Fruit fly (Drosophila melanogaster) whole organism, embryonic: ENCODE results near the gene Mst85C.

ENCODE experiments used
- ATbp ChIP-seq: fragments of 200-800 bp; sonication (Bioruptor generic); optimal IDR thresholded peaks from 2 replicates; lab custom pipeline; 2017; ENCODE audit warnings: missing biosample characterization, mild to moderate bottlenecking, missing genetic modification characterization, missing genetic modification reagents
- Bgb ChIP-seq: fragments of 200-800 bp; sonication (Bioruptor generic); IDR thresholded peaks from 2 replicates; pipeline ENCODE4 v1.3.6; 2022; ENCODE audit warnings: missing biosample characterization, missing genetic modification characterization; ENCODE audit not compliant: partially characterized antibody
- CG14014 ChIP-seq: fragments of 200-800 bp; sonication (Bioruptor generic); IDR thresholded peaks from 2 replicates; pipeline ENCODE4 v1.3.6; 2022; ENCODE audit warnings: missing biosample characterization, missing genetic modification characterization
- CG14441 ChIP-seq: fragments of 200-800 bp; sonication (Bioruptor generic); IDR thresholded peaks from 2 replicates; pipeline ENCODE4 v1.3.6; 2022; ENCODE audit warnings: missing biosample characterization, missing genetic modification characterization
- CG14860 ChIP-seq: fragments of 200-800 bp; sonication (Bioruptor generic); IDR thresholded peaks from 3 replicates; pipeline ENCODE4 v1.3.6; 2022; ENCODE audit warnings: missing biosample characterization, missing genetic modification characterization; ENCODE audit not compliant: partially characterized antibody
- CG15696 ChIP-seq: fragments of 200-800 bp; sonication (Bioruptor generic); optimal IDR thresholded peaks from 2 replicates; lab custom pipeline; 2019; ENCODE audit warnings: missing biosample characterization, mild to moderate bottlenecking, missing genetic modification characterization, moderate library complexity
- CG17359 ChIP-seq: fragments of 200-800 bp; sonication (Bioruptor generic); optimal IDR thresholded peaks from 3 replicates; lab custom pipeline; 2018; ENCODE audit warnings: missing biosample characterization, mild to moderate bottlenecking, missing genetic modification characterization, moderate library complexity
- CG2199 ChIP-seq: fragments of 200-800 bp; sonication (Bioruptor generic); IDR thresholded peaks from 3 replicates; pipeline ENCODE4 v1.3.6; 2022; ENCODE audit warnings: missing biosample characterization, missing genetic modification characterization
- CG3065 ChIP-seq: fragments of 200-800 bp; sonication (Bioruptor generic); optimal IDR thresholded peaks from 2 replicates; lab custom pipeline; 2016; ENCODE audit warnings: missing biosample characterization, missing genetic modification characterization
- CG32772 ChIP-seq: fragments of 200-800 bp; sonication (Bioruptor generic); IDR thresholded peaks from 2 replicates; pipeline ENCODE4 v1.3.6; 2022; ENCODE audit warnings: missing biosample characterization, missing genetic modification characterization
- CG4617 ChIP-seq: fragments of 200-800 bp; sonication (Bioruptor generic); optimal IDR thresholded peaks from 3 replicates; lab custom pipeline; 2016; ENCODE audit warnings: missing biosample characterization, missing genetic modification characterization, borderline replicate concordance
- CG4730 ChIP-seq: fragments of 200-800 bp; sonication (Bioruptor generic); IDR thresholded peaks from 2 replicates; pipeline ENCODE4 v1.3.6; 2022; ENCODE audit warnings: missing biosample characterization, missing genetic modification characterization
- CG6791 ChIP-seq: fragments of 200-800 bp; sonication (Bioruptor generic); IDR thresholded peaks from 3 replicates; pipeline ENCODE4 v1.3.6; 2022; ENCODE audit warnings: missing biosample characterization, missing genetic modification characterization; ENCODE audit not compliant: partially characterized antibody
- CG7786 ChIP-seq: fragments of 200-800 bp; sonication (Bioruptor generic); optimal IDR thresholded peaks from 2 replicates; lab custom pipeline; 2016; ENCODE audit warnings: missing biosample characterization, missing genetic modification characterization
- CG9215 ChIP-seq: fragments of 200-800 bp; sonication (Bioruptor generic); IDR thresholded peaks from 2 replicates; pipeline ENCODE4 v1.3.6; 2022; ENCODE audit warnings: missing biosample characterization, missing genetic modification characterization
- CG9797 ChIP-seq: fragments of 200-800 bp; sonication (Bioruptor generic); optimal IDR thresholded peaks from 3 replicates; lab custom pipeline; 2018; ENCODE audit warnings: missing biosample characterization, mild to moderate bottlenecking, missing genetic modification characterization
- CTCF ChIP-seq: fragments of 200-800 bp; sonication (Bioruptor generic); optimal IDR thresholded peaks from 2 replicates; lab custom pipeline; 2017; ENCODE audit warnings: missing biosample characterization, mild to moderate bottlenecking, missing genetic modification characterization, moderate library complexity
- Chrac-16 ChIP-seq: fragments of 200-800 bp; sonication (Bioruptor generic); optimal IDR thresholded peaks from 3 replicates; lab custom pipeline; 2016; ENCODE audit warnings: missing biosample characterization, missing genetic modification characterization
- Dbx ChIP-seq: fragments of 200-800 bp; sonication (Bioruptor generic); IDR thresholded peaks from 3 replicates; pipeline ENCODE4 v1.3.6; 2022; ENCODE audit warnings: missing biosample characterization, missing genetic modification characterization
- E2f1 ChIP-seq: fragments of 200-800 bp; sonication (Bioruptor generic); IDR thresholded peaks from 2 replicates; pipeline ENCODE4 v1.3.6; 2022; ENCODE audit warnings: missing biosample characterization, missing genetic modification characterization
- Ets65A ChIP-seq: fragments of 200-800 bp; sonication (Bioruptor generic); peaks from one replicate; lab custom pipeline; 2016; ENCODE audit warnings: missing biosample characterization, missing genetic modification characterization
- Fer2 ChIP-seq: fragments of 200-800 bp; sonication (Bioruptor generic); optimal IDR thresholded peaks from 2 replicates; lab custom pipeline; 2018; ENCODE audit warnings: missing biosample characterization, mild to moderate bottlenecking, missing genetic modification characterization, moderate library complexity
- HLH4C ChIP-seq: fragments of 200-800 bp; sonication (Bioruptor generic); IDR thresholded peaks from 3 replicates; pipeline ENCODE4 v1.3.6; 2022; ENCODE audit warnings: missing biosample characterization, missing genetic modification characterization; ENCODE audit not compliant: partially characterized antibody
- Hsf ChIP-seq: fragments of 200-800 bp; sonication (Bioruptor generic); optimal IDR thresholded peaks from 3 replicates; lab custom pipeline; 2016; ENCODE audit warnings: missing biosample characterization, missing genetic modification characterization
- Med ChIP-seq: fragments of 200-800 bp; sonication (Bioruptor generic); peaks from one replicate; lab custom pipeline; 2016; ENCODE audit warnings: missing biosample characterization, missing genetic modification characterization, mild to moderate bottlenecking, inconsistent platforms, moderate library complexity
- NFAT ChIP-seq: fragments of 200-800 bp; sonication (Bioruptor generic); IDR thresholded peaks from 2 replicates; pipeline ENCODE4 v1.3.6; 2022; ENCODE audit warnings: missing biosample characterization, missing genetic modification characterization
- Opbp ChIP-seq: fragments of 200-800 bp; sonication (Bioruptor generic); IDR thresholded peaks from 3 replicates; pipeline ENCODE4 v1.3.6; 2022; ENCODE audit warnings: missing biosample characterization, missing genetic modification characterization; ENCODE audit not compliant: partially characterized antibody
- Pdp1 ChIP-seq, 2 experiments: fragments of 200-800 bp; sonication (Bioruptor generic); optimal IDR thresholded peaks; 3 replicates each; lab custom pipeline; 2016; ENCODE audit warnings: missing biosample characterization in 2 of 2, missing genetic modification characterization in 2 of 2, mild to moderate bottlenecking in 1 of 2, moderate library complexity in 1 of 2
- Ptx1 ChIP-seq: fragments of 200-800 bp; sonication (Bioruptor generic); IDR thresholded peaks from 2 replicates; pipeline ENCODE4 v1.3.6; 2022; ENCODE audit warnings: missing biosample characterization, missing genetic modification characterization
- Scr ChIP-seq: fragments of 200-800 bp; sonication (Bioruptor generic); IDR thresholded peaks from 2 replicates; pipeline ENCODE4 v1.3.6; 2022; ENCODE audit warnings: missing biosample characterization, missing genetic modification characterization; ENCODE audit not compliant: partially characterized antibody
- ac ChIP-seq: fragments of 200-800 bp; sonication (Bioruptor generic); optimal IDR thresholded peaks from 3 replicates; lab custom pipeline; 2017; ENCODE audit warnings: missing biosample characterization, mild to moderate bottlenecking, missing genetic modification characterization
- amos ChIP-seq: fragments of 200-800 bp; sonication (Bioruptor generic); IDR thresholded peaks from 2 replicates; pipeline ENCODE4 v1.3.6; 2022; ENCODE audit warnings: missing biosample characterization, missing genetic modification characterization; ENCODE audit not compliant: partially characterized antibody
- bbx ChIP-seq: fragments of 200-800 bp; sonication (Bioruptor generic); IDR thresholded peaks from 2 replicates; pipeline ENCODE4 v1.3.6; 2022; ENCODE audit warnings: missing biosample characterization, missing genetic modification characterization; ENCODE audit not compliant: partially characterized antibody
- bcd ChIP-seq: fragments of 200-800 bp; sonication (Bioruptor generic); optimal IDR thresholded peaks from 2 replicates; lab custom pipeline; 2017; ENCODE audit warnings: missing biosample characterization, mild to moderate bottlenecking, missing genetic modification characterization
- bsh ChIP-seq, 2 experiments: fragments of 200-800 bp; sonication (Bioruptor generic); optimal IDR thresholded peaks; 2 replicates each; lab custom pipeline; 2017 to 2018; ENCODE audit warnings: mild to moderate bottlenecking in 2 of 2, missing biosample characterization in 2 of 2, missing genetic modification characterization in 2 of 2, moderate library complexity in 1 of 2
- cg ChIP-seq: fragments of 200-800 bp; sonication (Bioruptor generic); optimal IDR thresholded peaks from 3 replicates; lab custom pipeline; 2019; ENCODE audit warnings: missing biosample characterization, mild to moderate bottlenecking, missing genetic modification characterization, moderate library complexity
- chif ChIP-seq, 2 experiments: fragments of 200-800 bp; sonication (Bioruptor generic); optimal IDR thresholded peaks; 3 replicates each; lab custom pipeline; 2016; ENCODE audit warnings: missing biosample characterization in 2 of 2, missing genetic modification characterization in 2 of 2
- chn ChIP-seq: fragments of 200-800 bp; sonication (Bioruptor generic); optimal IDR thresholded peaks from 2 replicates; lab custom pipeline; 2016; ENCODE audit warnings: missing biosample characterization, missing genetic modification characterization
- grau ChIP-seq: fragments of 200-800 bp; optimal IDR thresholded peaks from 3 replicates; lab custom pipeline; 2019; ENCODE audit warnings: missing biosample characterization, mild to moderate bottlenecking, missing genetic modification characterization, moderate library complexity
- inv ChIP-seq: fragments of 200-800 bp; sonication (Bioruptor generic); IDR thresholded peaks from 2 replicates; pipeline ENCODE4 v1.3.6; 2022; ENCODE audit warnings: missing biosample characterization, missing genetic modification characterization; ENCODE audit not compliant: partially characterized antibody
- jumu ChIP-seq: fragments of 200-800 bp; sonication (Bioruptor generic); optimal IDR thresholded peaks from 3 replicates; lab custom pipeline; 2016; ENCODE audit warnings: missing biosample characterization, missing genetic modification characterization
- knrl ChIP-seq: fragments of 200-800 bp; sonication (Bioruptor generic); IDR thresholded peaks from 3 replicates; pipeline ENCODE4 v1.3.6; 2022; ENCODE audit warnings: missing biosample characterization, missing genetic modification characterization; ENCODE audit not compliant: partially characterized antibody
- lilli ChIP-seq: fragments of 200-800 bp; sonication (Bioruptor generic); optimal IDR thresholded peaks from 3 replicates; lab custom pipeline; 2016; ENCODE audit warnings: missing biosample characterization, missing genetic modification characterization
- nom ChIP-seq: fragments of 200-800 bp; sonication (Bioruptor generic); optimal IDR thresholded peaks from 2 replicates; lab custom pipeline; 2017; ENCODE audit warnings: missing biosample characterization, missing genetic modification characterization, mild to moderate bottlenecking, moderate library complexity, missing genetic modification reagents
- stwl ChIP-seq: fragments of 200-800 bp; sonication (Bioruptor generic); optimal IDR thresholded peaks from 3 replicates; lab custom pipeline; 2018; ENCODE audit warnings: missing biosample characterization, mild to moderate bottlenecking, missing genetic modification characterization, moderate library complexity
- tgo ChIP-seq: fragments of 200-800 bp; sonication (Bioruptor generic); IDR thresholded peaks from 3 replicates; pipeline ENCODE4 v1.3.6; 2022; ENCODE audit warnings: missing biosample characterization, missing genetic modification characterization
- unpg ChIP-seq: fragments of 200-800 bp; sonication (Bioruptor generic); optimal IDR thresholded peaks from 3 replicates; lab custom pipeline; 2018; ENCODE audit warnings: missing biosample characterization, mild to moderate bottlenecking, missing genetic modification characterization, moderate library complexity
- vnd ChIP-seq: fragments of 200-800 bp; sonication (Bioruptor generic); IDR thresholded peaks from 3 replicates; pipeline ENCODE4 v1.3.6; 2022; ENCODE audit warnings: missing biosample characterization, missing genetic modification characterization; ENCODE audit not compliant: partially characterized antibody

The Mst85C gene

DNA sequence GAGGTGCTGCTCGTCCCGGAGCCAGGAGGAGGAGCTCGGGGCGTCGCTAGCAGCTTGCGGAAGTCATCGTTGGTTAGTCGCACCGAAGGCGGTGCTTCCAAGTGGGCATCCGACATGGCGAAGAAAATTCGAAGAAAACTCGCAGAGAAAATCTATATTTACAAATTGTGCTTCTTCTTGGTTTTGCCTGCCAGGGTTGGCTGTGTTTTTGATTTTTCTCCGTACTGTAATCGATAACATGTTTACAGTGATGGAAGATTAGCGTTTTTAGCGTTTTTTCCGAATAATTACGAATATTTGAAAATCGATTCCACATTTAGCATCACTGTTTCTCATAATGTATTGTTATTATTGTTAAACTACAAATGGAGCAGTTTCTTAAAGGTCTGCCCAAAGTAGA, 16.4 kb downstream of the Mst85C start, which contains the start of the genes beag and Ada (continued):
- peak; percentile 39 for TF ChIP-seq chn (GFP tag; lab: Kevin White, UChicago)
- TF ChIP-seq knrl (GFP tag; lab: Robert Waterston, UW) = peak; percentile 34; the same call in 1 of the 3 replicates
- TF ChIP-seq CG3065 (GFP tag; lab: Kevin White, UChicago) = peak; percentile 43
- TF ChIP-seq CG14441 = no peak
- peak; percentile 34 for TF ChIP-seq CG15696 (tag; lab: Kevin White, UChicago)
- peak; percentile 7 for TF ChIP-seq nom (GFP tag; lab: Kevin White, UChicago)
- peak; percentile 67 for TF ChIP-seq lilli (GFP tag; lab: Kevin White, UChicago)
- TF ChIP-seq Chrac-16 (GFP tag; lab: Kevin White, UChicago) = peak; percentile 1
- no peak for TF ChIP-seq CG32772
- peak; percentile 36; the same call in 1 of the 2 replicates for TF ChIP-seq CG9215
- peak; percentile 8; the same call in 1 of the 2 replicates for TF ChIP-seq CG4730
- peak; percentile 63 for TF ChIP-seq grau (tag; lab: Kevin White, UChicago)
- TF ChIP-seq E2f1 (GFP tag; lab: Robert Waterston, UW) = 0 out of 2 replicates have a peak, but pooled peaks have one; percentile 23
- peak; percentile 25 for TF ChIP-seq CG7786 (GFP tag; lab: Kevin White, UChicago)
- peak; percentile 40 to 53 for TF ChIP-seq chif (GFP tag; optimal IDR thresholded peaks at IDR 0.05; lab: Kevin White, UChicago)
- TF ChIP-seq bsh (GFP tag; optimal IDR thresholded peaks at IDR 0.05; lab: Kevin White, UChicago) = peak in 1 of 2 experiments; percentile 38
- TF ChIP-seq CG17359 (tag; lab: Kevin White, UChicago) = peak; percentile 36
- no peak; the same call in 1 of the 2 replicates for TF ChIP-seq NFAT (GFP tag; lab: Robert Waterston, UW)
- TF ChIP-seq Fer2 (tag; lab: Kevin White, UChicago) = peak; percentile 26
- TF ChIP-seq jumu (GFP tag; lab: Kevin White, UChicago) = peak; percentile 54
- TF ChIP-seq unpg (GFP tag; lab: Kevin White, UChicago) = peak; percentile 44
- peak; percentile 66 for TF ChIP-seq stwl (tag; lab: Kevin White, UChicago)
- TF ChIP-seq CG9797 (GFP tag; lab: Kevin White, UChicago) = peak; percentile 25
- no peak for TF ChIP-seq ATbp (GFP tag; lab: Kevin White, UChicago)
- peak; percentile 40 for TF ChIP-seq Hsf (GFP tag; lab: Kevin White, UChicago)
- peak; percentile 54 for TF ChIP-seq Ptx1
- TF ChIP-seq Pdp1 (GFP tag; optimal IDR thresholded peaks at IDR 0.05; lab: Kevin White, UChicago) = peak in 1 of 2 experiments; percentile 14

DNA sequence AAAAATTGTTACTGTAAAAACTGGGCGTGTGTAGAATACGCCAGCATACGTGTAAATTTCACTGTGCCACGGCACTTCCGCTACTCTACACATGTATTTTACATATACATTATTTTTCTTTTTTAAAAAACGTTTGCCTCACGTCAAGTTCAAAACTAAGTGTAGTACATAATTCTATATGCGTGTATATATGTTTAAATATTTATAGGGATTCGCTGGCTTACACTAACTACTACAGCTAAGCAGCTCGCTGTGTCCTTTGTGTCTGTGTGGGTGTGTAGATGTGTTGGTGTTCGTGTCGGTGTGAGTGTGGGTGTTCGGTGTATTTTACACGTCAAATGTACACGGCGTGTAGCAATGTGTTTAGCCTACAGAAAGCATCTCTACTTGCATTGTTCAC, 20.0 kb downstream of the Mst85C start:
- TF ChIP-seq Ets65A (peak; percentile 75), cg (peak; percentile 53), bcd (GFP tag; lab: Kevin White, UChicago) (peak; percentile 23), CG14860 (GFP tag; lab: Robert Waterston, UW) (peak; percentile 67; the same call in 1 of the 3 replicates), Dbx (GFP tag; lab: Robert Waterston, UW) (peak; percentile 15; the same call in 1 of the 3 replicates), vnd (peak; percentile 66), ac (GFP tag; lab: Kevin White, UChicago) (no peak), Opbp (GFP tag; lab: Robert Waterston, UW) (peak; percentile 64; the same call in 1 of the 3 replicates), bbx (peak; percentile 54; the same call in 1 of the 2 replicates), amos (GFP tag; lab: Robert Waterston, UW) (peak; percentile 70; the same call in 1 of the 2 replicates), knrl (GFP tag; lab: Robert Waterston, UW) (peak; percentile 72), tgo (GFP tag; lab: Robert Waterston, UW) (0 out of 3 replicates have a peak, but pooled peaks have one; percentile 15), CTCF (peak; percentile 55), inv (GFP tag; lab: Robert Waterston, UW) (0 out of 2 replicates have a peak, but pooled peaks have one; percentile 42), Bgb (GFP tag; lab: Robert Waterston, UW) (peak; percentile 69), CG14014 (no peak), Scr (GFP tag; lab: Robert Waterston, UW) (peak; percentile 37; the same call in 1 of the 2 replicates), CG4617 (GFP tag; lab: Kevin White, UChicago) (no peak), Med (GFP tag; lab: Kevin White, UChicago) (peak; percentile 78), CG6791 (GFP tag; lab: Robert Waterston, UW) (peak; percentile 71; the same call in 2 of the 3 replicates), HLH4C (0 out of 3 replicates have a peak, but pooled peaks have one; percentile 42), CG2199 (GFP tag; lab: Robert Waterston, UW) (0 out of 3 replicates have a peak, but pooled peaks have one; percentile 27)
